Fruit fly (Drosophila melanogaster) whole organism, embryonic: ENCODE results near the gene CG31445.

Source experiments
- Abd-B ChIP-seq: fragments of 200-800 bp; sonication (Bioruptor generic); optimal IDR thresholded peaks from 2 replicates; lab custom pipeline; 2018; ENCODE audit warnings: missing biosample characterization, mild to moderate bottlenecking, missing genetic modification characterization, moderate library complexity
- Adf1 ChIP-seq: fragments of 200-800 bp; sonication (Bioruptor generic); IDR thresholded peaks from 2 replicates; pipeline ENCODE4 v1.3.6; 2022; ENCODE audit warnings: missing biosample characterization, missing genetic modification characterization
- Atf6 ChIP-seq: fragments of 200-800 bp; sonication (Bioruptor generic); IDR thresholded peaks from 2 replicates; pipeline ENCODE4 v1.3.6; 2022; ENCODE audit warnings: missing biosample characterization, missing genetic modification characterization
- CG10267 ChIP-seq: fragments of 200-800 bp; sonication (Bioruptor generic); optimal IDR thresholded peaks from 2 replicates; lab custom pipeline; 2018; ENCODE audit warnings: missing biosample characterization, mild to moderate bottlenecking, missing genetic modification characterization, moderate library complexity
- CG10321 ChIP-seq: fragments of 200-800 bp; sonication (Bioruptor generic); IDR thresholded peaks from 2 replicates; pipeline ENCODE4 v1.3.6; 2022; ENCODE audit warnings: missing biosample characterization, missing genetic modification characterization
- CG11456 ChIP-seq: fragments of 200-800 bp; sonication (Bioruptor generic); IDR thresholded peaks from 3 replicates; pipeline ENCODE4 v1.3.6; 2022; ENCODE audit warnings: missing biosample characterization, missing genetic modification characterization
- CG12299 ChIP-seq: fragments of 200-800 bp; sonication (Bioruptor generic); optimal IDR thresholded peaks from 2 replicates; lab custom pipeline; 2018; ENCODE audit warnings: missing biosample characterization, mild to moderate bottlenecking, missing genetic modification characterization
- CG12391 ChIP-seq: fragments of 200-800 bp; sonication (Bioruptor generic); optimal IDR thresholded peaks from 3 replicates; lab custom pipeline; 2018; ENCODE audit warnings: missing biosample characterization, mild to moderate bottlenecking, missing genetic modification characterization, moderate library complexity
- CG13123 ChIP-seq: fragments of 200-800 bp; sonication (Bioruptor generic); optimal IDR thresholded peaks from 2 replicates; lab custom pipeline; 2016; ENCODE audit warnings: missing biosample characterization, missing genetic modification characterization
- CG13424 ChIP-seq: fragments of 200-800 bp; sonication (Bioruptor generic); optimal IDR thresholded peaks from 2 replicates; lab custom pipeline; 2019; ENCODE audit warnings: missing biosample characterization, mild to moderate bottlenecking, missing genetic modification characterization, moderate library complexity
- CG13775 ChIP-seq: fragments of 200-800 bp; sonication (Bioruptor generic); optimal IDR thresholded peaks from 3 replicates; lab custom pipeline; 2017; ENCODE audit warnings: missing biosample characterization, mild to moderate bottlenecking, missing genetic modification characterization
- CG14014 ChIP-seq: fragments of 200-800 bp; sonication (Bioruptor generic); IDR thresholded peaks from 2 replicates; pipeline ENCODE4 v1.3.6; 2022; ENCODE audit warnings: missing biosample characterization, missing genetic modification characterization
- CG14710 ChIP-seq: fragments of 200-800 bp; sonication (Bioruptor generic); optimal IDR thresholded peaks from 3 replicates; lab custom pipeline; 2019; ENCODE audit warnings: missing biosample characterization, mild to moderate bottlenecking, missing genetic modification characterization, moderate library complexity
- CG14860 ChIP-seq: fragments of 200-800 bp; sonication (Bioruptor generic); IDR thresholded peaks from 3 replicates; pipeline ENCODE4 v1.3.6; 2022; ENCODE audit warnings: missing biosample characterization, missing genetic modification characterization; ENCODE audit not compliant: partially characterized antibody
- CG1603 ChIP-seq: fragments of 200-800 bp; sonication (Bioruptor generic); optimal IDR thresholded peaks from 2 replicates; lab custom pipeline; 2019; ENCODE audit warnings: missing biosample characterization, mild to moderate bottlenecking, missing genetic modification characterization, moderate library complexity
- CG16863 ChIP-seq: fragments of 200-800 bp; sonication (Bioruptor generic); optimal IDR thresholded peaks from 3 replicates; lab custom pipeline; 2016; ENCODE audit warnings: missing biosample characterization, missing genetic modification characterization
- CG18476 ChIP-seq: fragments of 200-800 bp; sonication (Bioruptor generic); optimal IDR thresholded peaks from 2 replicates; lab custom pipeline; 2016; ENCODE audit warnings: missing biosample characterization, mild to moderate bottlenecking, missing genetic modification characterization
- CG18619 ChIP-seq: fragments of 200-800 bp; sonication (Bioruptor generic); optimal IDR thresholded peaks from 3 replicates; lab custom pipeline; 2017; ENCODE audit warnings: missing biosample characterization, mild to moderate bottlenecking, missing genetic modification characterization
- CG2678 ChIP-seq: fragments of 200-800 bp; sonication (Bioruptor generic); optimal IDR thresholded peaks from 3 replicates; lab custom pipeline; 2019; ENCODE audit warnings: missing biosample characterization, mild to moderate bottlenecking, missing genetic modification characterization, moderate library complexity
- CG33557 ChIP-seq: fragments of 200-800 bp; sonication (Bioruptor generic); optimal IDR thresholded peaks from 2 replicates; lab custom pipeline; 2019; ENCODE audit warnings: missing biosample characterization, mild to moderate bottlenecking, missing genetic modification characterization, moderate library complexity
- CG4404 ChIP-seq: fragments of 200-800 bp; sonication (Bioruptor generic); IDR thresholded peaks from 2 replicates; pipeline ENCODE4 v1.3.6; 2022; ENCODE audit warnings: missing biosample characterization, missing genetic modification characterization
- CG6272 ChIP-seq: fragments of 200-800 bp; sonication (Bioruptor generic); IDR thresholded peaks from 2 replicates; pipeline ENCODE4 v1.3.6; 2022; ENCODE audit warnings: missing biosample characterization, missing genetic modification characterization
- CG6765 ChIP-seq: fragments of 200-800 bp; sonication (Bioruptor generic); optimal IDR thresholded peaks from 3 replicates; lab custom pipeline; 2017; ENCODE audit warnings: missing biosample characterization, mild to moderate bottlenecking, missing genetic modification characterization
- CG7987 ChIP-seq: fragments of 200-800 bp; sonication (Bioruptor generic); optimal IDR thresholded peaks from 2 replicates; lab custom pipeline; 2018; ENCODE audit warnings: missing biosample characterization, mild to moderate bottlenecking, missing genetic modification characterization, moderate library complexity
- CG8388 ChIP-seq: fragments of 200-800 bp; sonication (Bioruptor generic); optimal IDR thresholded peaks from 2 replicates; lab custom pipeline; 2019; ENCODE audit warnings: missing biosample characterization, mild to moderate bottlenecking, missing genetic modification characterization, moderate library complexity
- Dek ChIP-seq: fragments of 200-800 bp; sonication (Bioruptor generic); optimal IDR thresholded peaks from 3 replicates; lab custom pipeline; 2019; ENCODE audit warnings: missing biosample characterization, mild to moderate bottlenecking, missing genetic modification characterization, moderate library complexity
- Dref ChIP-seq: fragments of 200-800 bp; sonication (Bioruptor generic); IDR thresholded peaks from 2 replicates; pipeline ENCODE4 v1.3.6; 2022; ENCODE audit warnings: missing biosample characterization, missing genetic modification characterization
- E2f2 ChIP-seq: fragments of 200-800 bp; sonication (Bioruptor generic); IDR thresholded peaks from 2 replicates; pipeline ENCODE4 v1.3.6; 2022; ENCODE audit warnings: missing biosample characterization, missing genetic modification characterization
- Ets97D ChIP-seq: fragments of 200-800 bp; sonication (Bioruptor generic); optimal IDR thresholded peaks from 3 replicates; lab custom pipeline; 2016; ENCODE audit warnings: missing biosample characterization, missing genetic modification characterization
- GATAe ChIP-seq: fragments of 200-800 bp; sonication (Bioruptor generic); conservative IDR thresholded peaks from 2 replicates; pipeline ENCODE4 v1.3.6; 2022; ENCODE audit warnings: missing biosample characterization, missing genetic modification characterization
- HLH4C ChIP-seq: fragments of 200-800 bp; sonication (Bioruptor generic); IDR thresholded peaks from 3 replicates; pipeline ENCODE4 v1.3.6; 2022; ENCODE audit warnings: missing biosample characterization, missing genetic modification characterization; ENCODE audit not compliant: partially characterized antibody
- Lhr ChIP-seq: fragments of 200-800 bp; sonication (Bioruptor generic); optimal IDR thresholded peaks from 3 replicates; lab custom pipeline; 2017; ENCODE audit warnings: mild to moderate bottlenecking, missing biosample characterization, missing genetic modification reagents, missing genetic modification characterization
- Six4 ChIP-seq: fragments of 200-800 bp; sonication (Bioruptor generic); optimal IDR thresholded peaks from 2 replicates; lab custom pipeline; 2016; ENCODE audit warnings: missing biosample characterization, missing genetic modification characterization
- Trl ChIP-seq, 3 experiments: fragments of >200 bp in 2 of 3; fragments of 200-800 bp in 1 of 3; sonication (Bioruptor generic) in 1 of 3; optimal IDR thresholded peaks; 2 replicates in 1 of 3; 3 replicates in 2 of 3; lab custom pipeline; 2016 to 2017; ENCODE audit warnings: missing biosample characterization in 1 of 3, missing genetic modification characterization in 1 of 3
- YL-1 ChIP-seq: fragments of 200-800 bp; sonication (Bioruptor generic); optimal IDR thresholded peaks from 3 replicates; lab custom pipeline; 2017; ENCODE audit warnings: missing biosample characterization, mild to moderate bottlenecking, missing genetic modification characterization
- br ChIP-seq: fragments of >200 bp; optimal IDR thresholded peaks from 2 replicates; lab custom pipeline; 2017
- cas ChIP-seq: fragments of 200-800 bp; sonication (Bioruptor generic); IDR thresholded peaks from 2 replicates; pipeline ENCODE4 v1.3.6; 2022; ENCODE audit warnings: missing biosample characterization, missing genetic modification characterization
- cg ChIP-seq: fragments of 200-800 bp; sonication (Bioruptor generic); optimal IDR thresholded peaks from 3 replicates; lab custom pipeline; 2019; ENCODE audit warnings: missing biosample characterization, mild to moderate bottlenecking, missing genetic modification characterization, moderate library complexity
- chinmo ChIP-seq: fragments of 200-800 bp; sonication (Bioruptor generic); IDR thresholded peaks from 4 replicates; pipeline ENCODE4 v1.3.6; 2022; ENCODE audit warnings: missing biosample characterization, missing genetic modification characterization; ENCODE audit not compliant: partially characterized antibody
- chm ChIP-seq: fragments of 200-800 bp; sonication (Bioruptor generic); IDR thresholded peaks from 2 replicates; pipeline ENCODE4 v1.3.6; 2022; ENCODE audit warnings: missing biosample characterization, missing genetic modification characterization
- dmrt11E ChIP-seq: fragments of 200-800 bp; sonication (Bioruptor generic); optimal IDR thresholded peaks from 3 replicates; lab custom pipeline; 2018; ENCODE audit warnings: missing biosample characterization, mild to moderate bottlenecking, missing genetic modification characterization, moderate library complexity
- emc ChIP-seq: fragments of 200-800 bp; sonication (Bioruptor generic); optimal IDR thresholded peaks from 2 replicates; lab custom pipeline; 2016; ENCODE audit warnings: missing biosample characterization, missing genetic modification characterization
- ems ChIP-seq: fragments of 200-800 bp; sonication (Bioruptor generic); optimal IDR thresholded peaks from 3 replicates; lab custom pipeline; 2016; ENCODE audit warnings: missing biosample characterization, missing genetic modification characterization
- gcm ChIP-seq: fragments of 200-800 bp; sonication (Bioruptor generic); optimal IDR thresholded peaks from 2 replicates; lab custom pipeline; 2019; ENCODE audit warnings: missing biosample characterization, mild to moderate bottlenecking, missing genetic modification characterization, moderate library complexity
- gfzf ChIP-seq: fragments of 200-800 bp; sonication (Bioruptor generic); optimal IDR thresholded peaks from 2 replicates; lab custom pipeline; 2016; ENCODE audit warnings: missing biosample characterization, mild to moderate bottlenecking, missing genetic modification characterization, moderate library complexity
- pnt ChIP-seq: fragments of 200-800 bp; sonication (Bioruptor generic); optimal IDR thresholded peaks from 3 replicates; lab custom pipeline; 2016; ENCODE audit warnings: missing biosample characterization, missing genetic modification characterization
- scrt ChIP-seq: fragments of 200-800 bp; sonication (Bioruptor generic); optimal IDR thresholded peaks from 2 replicates; lab custom pipeline; 2018; ENCODE audit warnings: missing biosample characterization, mild to moderate bottlenecking, missing genetic modification characterization, moderate library complexity
- sd ChIP-seq: fragments of 200-800 bp; sonication (Bioruptor generic); optimal IDR thresholded peaks from 3 replicates; lab custom pipeline; 2018; ENCODE audit warnings: missing biosample characterization, mild to moderate bottlenecking, missing genetic modification characterization, moderate library complexity
- twi ChIP-seq: fragments of 200-800 bp; optimal IDR thresholded peaks from 2 replicates; lab custom pipeline; 2019; ENCODE audit warnings: missing biosample characterization, mild to moderate bottlenecking, missing genetic modification characterization, moderate library complexity
- tx ChIP-seq: fragments of 200-800 bp; sonication (Bioruptor generic); optimal IDR thresholded peaks from 2 replicates; lab custom pipeline; 2016; ENCODE audit warnings: missing biosample characterization, missing genetic modification characterization
- zen2 ChIP-seq: fragments of 200-800 bp; sonication (Bioruptor generic); IDR thresholded peaks from 3 replicates; pipeline ENCODE4 v1.3.6; 2022; ENCODE audit warnings: missing biosample characterization, missing genetic modification characterization; ENCODE audit not compliant: partially characterized antibody

Gene CG31445

dm6 chr3R:29265075-29265474 is 20.4 kb upstream of the CG31445 start (continued):
- no peak for TF ChIP-seq Atf6
- no peak for TF ChIP-seq CG6272 (GFP tag; lab: Robert Waterston, UW)
- TF ChIP-seq CG12299 (tag; lab: Kevin White, UChicago), result no peak
- TF ChIP-seq gfzf (GFP tag; lab: Kevin White, UChicago), result no peak
- TF ChIP-seq ems, result no peak
- TF ChIP-seq CG4404 (GFP tag; lab: Robert Waterston, UW), result no peak
- no peak for TF ChIP-seq br (lab: Kevin White, UChicago)
- TF ChIP-seq gcm (GFP tag; lab: Kevin White, UChicago), result peak; percentile 28
- no peak for TF ChIP-seq CG18476
- no peak for TF ChIP-seq GATAe (GFP tag; lab: Robert Waterston, UW)
- TF ChIP-seq chinmo (GFP tag; lab: Robert Waterston, UW), result no peak
- TF ChIP-seq Adf1, result no peak
- no peak for TF ChIP-seq CG14860 (GFP tag; lab: Robert Waterston, UW)
- no peak for TF ChIP-seq Dek (tag; lab: Kevin White, UChicago)
- TF ChIP-seq E2f2 (GFP tag; lab: Robert Waterston, UW), result peak; percentile 12; the same call in 1 of the 2 replicates
- no peak for TF ChIP-seq Trl (optimal IDR thresholded peaks at IDR 0.05; lab: Kevin White, UChicago)
- TF ChIP-seq Trl (GFP tag; optimal IDR thresholded peaks at IDR 0.05; lab: Kevin White, UChicago), result no peak
- TF ChIP-seq CG13775 (GFP tag; lab: Kevin White, UChicago), result peak; percentile 24
- peak; percentile 75 for TF ChIP-seq CG1603 (tag; lab: Kevin White, UChicago)
- no peak for TF ChIP-seq sd
- no peak for TF ChIP-seq zen2 (GFP tag; lab: Robert Waterston, UW)
- no peak for TF ChIP-seq CG11456 (GFP tag; lab: Robert Waterston, UW)
- no peak for TF ChIP-seq Ets97D (GFP tag; lab: Kevin White, UChicago)
- TF ChIP-seq CG13424 (tag; lab: Kevin White, UChicago), result peak; percentile 37
- peak; percentile 65 for TF ChIP-seq CG33557
- TF ChIP-seq Dref (GFP tag; lab: Robert Waterston, UW), result no peak
- TF ChIP-seq cas (GFP tag; lab: Robert Waterston, UW), result no peak
- no peak for TF ChIP-seq CG16863 (GFP tag; lab: Kevin White, UChicago)
- TF ChIP-seq pnt (GFP tag; lab: Kevin White, UChicago), result peak; percentile 40
- TF ChIP-seq CG10321 (GFP tag; lab: Robert Waterston, UW), result no peak
- no peak for TF ChIP-seq cg (GFP tag; lab: Kevin White, UChicago)
- TF ChIP-seq CG12391, result peak; percentile 53
- TF ChIP-seq CG10267, result peak; percentile 47
- TF ChIP-seq chm (GFP tag; lab: Robert Waterston, UW), result no peak
- TF ChIP-seq CG6765 (GFP tag; lab: Kevin White, UChicago), result no peak
- TF ChIP-seq dmrt11E (tag; lab: Kevin White, UChicago), result peak; percentile 84
- TF ChIP-seq CG14014 (GFP tag; lab: Robert Waterston, UW), result no peak
- TF ChIP-seq Six4 (GFP tag; lab: Kevin White, UChicago), result no peak
- no peak for TF ChIP-seq CG7987 (GFP tag; lab: Kevin White, UChicago)
- TF ChIP-seq YL-1 (GFP tag; lab: Kevin White, UChicago), result no peak
- no peak for TF ChIP-seq scrt (GFP tag; lab: Kevin White, UChicago)
- no peak for TF ChIP-seq CG18619 (GFP tag; lab: Kevin White, UChicago)
- peak; percentile 51 for TF ChIP-seq CG2678
- no peak for TF ChIP-seq HLH4C
- TF ChIP-seq Lhr, result no peak
- no peak for TF ChIP-seq tx (GFP tag; lab: Kevin White, UChicago)
- no peak for TF ChIP-seq Abd-B (GFP tag; lab: Kevin White, UChicago)
- peak; percentile 64 for TF ChIP-seq CG14710 (tag; lab: Kevin White, UChicago)
- TF ChIP-seq CG8388 (GFP tag; lab: Kevin White, UChicago), result peak; percentile 60
- TF ChIP-seq CG13123 (GFP tag; lab: Kevin White, UChicago), result no peak
- TF ChIP-seq twi (tag; lab: Kevin White, UChicago), result no peak
- TF ChIP-seq emc (GFP tag; lab: Kevin White, UChicago), result no peak
